Worm (Caenorhabditis elegans) whole organism, L4 larva: Measurements from ENCODE around the gene hlb-1.

Experiments
- F26F4.8 ChIP-seq: fragments of 200-800 bp; sonication (Bioruptor generic); conservative IDR thresholded peaks from 2 replicates; pipeline ENCODE4 v1.3.6; 2022; ENCODE audit warnings: missing genetic modification characterization, missing compliant biosample characterization
- R02D3.7 ChIP-seq: fragments of 150-350 bp; sonication (generic microtip); optimal IDR thresholded peaks from 3 replicates; lab custom pipeline; 2014; ENCODE audit warnings: missing biosample characterization, missing genetic modification characterization
- Y48G9A.11 ChIP-seq: fragments of 200-800 bp; sonication (Bioruptor generic); IDR thresholded peaks from 2 replicates; pipeline ENCODE4 v1.3.6; 2022; ENCODE audit warnings: missing genetic modification reagents, missing genetic modification characterization, missing compliant biosample characterization
- Y5F2A.4 ChIP-seq: fragments of 200-800 bp; sonication (Bioruptor generic); optimal IDR thresholded peaks from 2 replicates; lab custom pipeline; 2018; ENCODE audit warnings: mild to moderate bottlenecking, missing genetic modification characterization, missing compliant biosample characterization
- Y75B8A.6 ChIP-seq: fragments of 200-800 bp; sonication (Bioruptor generic); IDR thresholded peaks from 2 replicates; pipeline ENCODE4 v1.3.6; 2022; ENCODE audit warnings: missing genetic modification reagents, missing genetic modification characterization, missing compliant biosample characterization
- ZK546.5 ChIP-seq, 2 experiments: sonication (generic microtip); optimal IDR thresholded peaks; 2 replicates each; lab custom pipeline; 2017; ENCODE audit warnings: missing biosample characterization in 2 of 2, missing genetic modification characterization in 2 of 2
- aha-1 ChIP-seq: fragments of 150-350 bp; peaks from one replicate; lab custom pipeline; 2014; ENCODE audit warnings: missing biosample characterization, missing genetic modification characterization
- ama-1 ChIP-seq: fragments of 150-350 bp; optimal IDR thresholded peaks from 2 replicates; lab custom pipeline; 2014; ENCODE audit warnings: inconsistent platforms, mixed read lengths
- ceh-44 ChIP-seq: fragments of 200-800 bp; sonication (Bioruptor generic); IDR thresholded peaks from 2 replicates; pipeline ENCODE4 v1.3.6; 2022; ENCODE audit warnings: missing genetic modification reagents, missing genetic modification characterization, missing compliant biosample characterization
- ces-1 ChIP-seq: fragments of 150-350 bp; sonication (generic microtip); optimal IDR thresholded peaks from 4 replicates; lab custom pipeline; 2014; ENCODE audit warnings: missing biosample characterization, missing genetic modification reagents, missing genetic modification characterization
- ctbp-1 ChIP-seq: fragments of 200-800 bp; sonication (Bioruptor generic); IDR thresholded peaks from 2 replicates; pipeline ENCODE4 v1.3.6; 2022; ENCODE audit warnings: missing genetic modification reagents, missing genetic modification characterization, missing compliant biosample characterization
- daf-19 ChIP-seq: fragments of 200-800 bp; sonication (Bioruptor generic); conservative IDR thresholded peaks from 2 replicates; pipeline ENCODE4 v1.3.6; 2022; ENCODE audit warnings: missing genetic modification characterization, missing compliant biosample characterization
- dmd-6 ChIP-seq: fragments of 200-800 bp; sonication (Bioruptor generic); IDR thresholded peaks from 2 replicates; pipeline ENCODE4 v1.3.6; 2022; ENCODE audit warnings: missing genetic modification reagents, missing genetic modification characterization, missing compliant biosample characterization
- dmd-8 ChIP-seq: fragments of 200-800 bp; sonication (Bioruptor generic); IDR thresholded peaks from 2 replicates; pipeline ENCODE4 v1.3.6; 2022; ENCODE audit warnings: missing genetic modification characterization, missing compliant biosample characterization
- dpl-1 ChIP-seq: fragments of 150-350 bp; optimal IDR thresholded peaks from 2 replicates; lab custom pipeline; 2014; ENCODE audit warnings: missing biosample characterization, missing genetic modification reagents, missing genetic modification characterization
- egl-43 ChIP-seq: fragments of 200-800 bp; sonication (Bioruptor generic); IDR thresholded peaks from 2 replicates; pipeline ENCODE4 v1.3.6; 2022; ENCODE audit warnings: missing genetic modification reagents, missing genetic modification characterization, missing compliant biosample characterization
- fos-1 ChIP-seq: fragments of 150-350 bp; optimal IDR thresholded peaks from 2 replicates; lab custom pipeline; 2014; ENCODE audit warnings: missing biosample characterization, missing genetic modification characterization
- gei-8 ChIP-seq: fragments of 200-800 bp; sonication (Bioruptor generic); optimal IDR thresholded peaks from 2 replicates; lab custom pipeline; 2018; ENCODE audit warnings: mild to moderate bottlenecking, missing genetic modification characterization, missing compliant biosample characterization
- hif-1 ChIP-seq, 2 experiments: sonication (generic microtip); optimal IDR thresholded peaks; 2 replicates each; lab custom pipeline; 2016 to 2017; ENCODE audit warnings: missing compliant biosample characterization in 2 of 2, missing genetic modification characterization in 2 of 2, missing genetic modification reagents in 2 of 2, missing genotype in 2 of 2, mild to moderate bottlenecking in 1 of 2
- hlh-11 ChIP-seq: fragments of 200-800 bp; sonication (Bioruptor generic); optimal IDR thresholded peaks from 2 replicates; lab custom pipeline; 2018; ENCODE audit warnings: mild to moderate bottlenecking, missing genetic modification characterization, missing compliant biosample characterization
- hlh-30 ChIP-seq: sonication (generic microtip); optimal IDR thresholded peaks from 2 replicates; lab custom pipeline; 2017; ENCODE audit warnings: antibody characterized with exemption, mild to moderate bottlenecking, missing genetic modification characterization, missing compliant biosample characterization; ENCODE audit not compliant: insufficient read depth
- hmg-1.1 ChIP-seq: fragments of 200-800 bp; sonication (Bioruptor generic); IDR thresholded peaks from 2 replicates; pipeline ENCODE4 v1.3.6; 2022; ENCODE audit warnings: missing genetic modification reagents, missing genetic modification characterization, missing compliant biosample characterization
- jun-1 ChIP-seq: fragments of 150-350 bp; optimal IDR thresholded peaks from 2 replicates; lab custom pipeline; 2014; ENCODE audit warnings: missing biosample characterization, missing genetic modification reagents, missing genetic modification characterization
- lin-1 ChIP-seq: fragments of 200-800 bp; sonication (Bioruptor generic); IDR thresholded peaks from 2 replicates; pipeline ENCODE4 v1.3.6; 2022; ENCODE audit warnings: missing genetic modification reagents, missing genetic modification characterization, missing compliant biosample characterization
- lin-15B ChIP-seq: fragments of 150-350 bp; sonication (generic microtip); optimal IDR thresholded peaks from 3 replicates; lab custom pipeline; 2014; ENCODE audit warnings: missing biosample characterization, missing genetic modification characterization
- lin-29 ChIP-seq: fragments of 200-800 bp; sonication (Bioruptor generic); IDR thresholded peaks from 2 replicates; pipeline ENCODE4 v1.3.6; 2022; ENCODE audit warnings: missing genetic modification reagents, missing genetic modification characterization, missing compliant biosample characterization
- madf-9 ChIP-seq: fragments of 200-800 bp; sonication (Bioruptor generic); conservative IDR thresholded peaks from 2 replicates; pipeline ENCODE4 v1.3.6; 2022; ENCODE audit warnings: missing genetic modification reagents, missing genetic modification characterization, missing compliant biosample characterization
- mdl-1 ChIP-seq, 2 experiments: fragments of 150-350 bp in 1 of 2; sonication (generic microtip) in 1 of 2; optimal IDR thresholded peaks; 2 replicates each; lab custom pipeline; 2014 to 2017; ENCODE audit warnings: missing biosample characterization in 2 of 2, missing genetic modification characterization in 2 of 2
- mdt-29 ChIP-seq: fragments of 200-800 bp; sonication (Bioruptor generic); IDR thresholded peaks from 2 replicates; pipeline ENCODE4 v1.3.6; 2022; ENCODE audit warnings: missing genetic modification reagents, missing genetic modification characterization, missing compliant biosample characterization
- mxl-3 ChIP-seq: fragments of 200-800 bp; sonication (Bioruptor generic); optimal IDR thresholded peaks from 2 replicates; lab custom pipeline; 2018; ENCODE audit warnings: mild to moderate bottlenecking, missing genetic modification characterization, missing compliant biosample characterization
- nhr-102 ChIP-seq: sonication (generic microtip); optimal IDR thresholded peaks from 2 replicates; lab custom pipeline; 2016; ENCODE audit warnings: mild to moderate bottlenecking, missing genetic modification characterization, moderate library complexity, missing compliant biosample characterization
- nhr-28 ChIP-seq: fragments of 150-350 bp; optimal IDR thresholded peaks from 2 replicates; lab custom pipeline; 2014; ENCODE audit warnings: missing biosample characterization, missing genetic modification characterization
- nhr-41 ChIP-seq: fragments of 200-800 bp; sonication (Bioruptor generic); IDR thresholded peaks from 2 replicates; pipeline ENCODE4 v1.3.6; 2022; ENCODE audit warnings: missing genetic modification reagents, missing genetic modification characterization, missing compliant biosample characterization
- nhr-6 ChIP-seq: fragments of 150-350 bp; optimal IDR thresholded peaks from 2 replicates; lab custom pipeline; 2014; ENCODE audit warnings: missing biosample characterization, missing genetic modification characterization
- nhr-76 ChIP-seq: fragments of 150-350 bp; optimal IDR thresholded peaks from 2 replicates; lab custom pipeline; 2014; ENCODE audit warnings: missing biosample characterization, missing genetic modification characterization
- nhr-77 ChIP-seq: fragments of 150-350 bp; optimal IDR thresholded peaks from 2 replicates; lab custom pipeline; 2014; ENCODE audit warnings: missing biosample characterization, missing genetic modification characterization
- saeg-2 ChIP-seq: fragments of 200-800 bp; sonication (Bioruptor generic); IDR thresholded peaks from 2 replicates; pipeline ENCODE4 v1.3.6; 2022; ENCODE audit warnings: missing genetic modification reagents, missing genetic modification characterization, missing compliant biosample characterization
- spr-3 ChIP-seq: fragments of 200-800 bp; sonication (Bioruptor generic); optimal IDR thresholded peaks from 2 replicates; lab custom pipeline; 2018; ENCODE audit warnings: mild to moderate bottlenecking, missing genetic modification characterization, missing compliant biosample characterization
- tra-1 ChIP-seq: fragments of 200-800 bp; sonication (Bioruptor generic); IDR thresholded peaks from 2 replicates; pipeline ENCODE4 v1.3.6; 2022; ENCODE audit warnings: missing genetic modification reagents, missing genetic modification characterization, missing compliant biosample characterization
- unc-62 ChIP-seq, 3 experiments: fragments of 150-350 bp in 1 of 3; sonication (generic microtip); optimal IDR thresholded peaks in 2 of 3; peaks in 1 of 3; 1 replicate in 1 of 3; 2 replicates in 2 of 3; lab custom pipeline; 2014 to 2017; ENCODE audit warnings: missing biosample characterization in 3 of 3, missing genetic modification characterization in 3 of 3, missing genetic modification reagents in 3 of 3, missing genotype in 1 of 3
- zfp-3 ChIP-seq: fragments of 200-800 bp; sonication (Bioruptor generic); conservative IDR thresholded peaks from 2 replicates; pipeline ENCODE4 v1.3.6; 2022; ENCODE audit warnings: missing genetic modification reagents, missing genetic modification characterization, missing compliant biosample characterization
- zip-2 ChIP-seq: fragments of 150-350 bp; optimal IDR thresholded peaks from 2 replicates; lab custom pipeline; 2014; ENCODE audit warnings: missing biosample characterization, missing genetic modification characterization

hlb-1 gene

ce11 chrX:13882639-13883038 is at the start of gene hlb-1:
Gene hlb-1, minus strand, starts transcription at chrX:13882739.
- TF ChIP-seq spr-3 (GFP tag; lab: Kevin White, UChicago) (no peak), unc-62 (GFP tag; optimal IDR thresholded peaks at IDR 0.05 in 1 of 2; lab: Kevin White, UChicago) (peak in 1 of 2 experiments; percentile 3), unc-62 (tag; optimal IDR thresholded peaks at IDR 0.05; lab: Kevin White, UChicago) (no peak)
- TF ChIP-seq, all 104 proteins: peak for 1

- TF ChIP-seq lin-1 (GFP tag; lab: Robert Waterston, UW) (no peak), dmd-6 (no peak), dpl-1 (GFP tag; lab: Kevin White, UChicago) (no peak), daf-19 (GFP tag; lab: Robert Waterston, UW) (no peak), Y48G9A.11 (no peak), madf-9 (GFP tag; lab: Robert Waterston, UW) (no peak), nhr-41 (GFP tag; lab: Robert Waterston, UW) (no peak), zip-2 (tag; lab: Kevin White, UChicago) (no peak), tra-1 (no peak), lin-15B (tag; lab: Kevin White, UChicago) (no peak), ZK546.5 (tag; optimal IDR thresholded peaks at IDR 0.05; lab: Kevin White, UChicago) (no peak), lin-29 (GFP tag; lab: Robert Waterston, UW) (no peak), jun-1 (no peak), mdt-29 (GFP tag; lab: Robert Waterston, UW) (no peak), zfp-3 (GFP tag; lab: Robert Waterston, UW) (no peak)
Observed at ce11 chrX:13929534-13929933, 47.0 kb upstream of the hlb-1 start, which contains the start of gene meg-1. Gene meg-1, minus strand, starts transcription at chrX:13929634.

ce11 chrX:13928532-13928931 is 46.0 kb upstream of the hlb-1 start:
- TF ChIP-seq hlh-30 (tag; lab: Kevin White, UChicago): no peak

- TF ChIP-seq hlh-30 (tag; lab: Kevin White, UChicago): no peak
- TF ChIP-seq R02D3.7 (tag; lab: Kevin White, UChicago): no peak
- TF ChIP-seq ceh-44 (GFP tag; lab: Robert Waterston, UW): no peak
- no peak for TF ChIP-seq Y5F2A.4
- TF ChIP-seq ces-1: no peak
- no peak for TF ChIP-seq ctbp-1 (GFP tag; lab: Robert Waterston, UW)
- TF ChIP-seq fos-1 (tag; lab: Kevin White, UChicago): no peak
- no peak for TF ChIP-seq saeg-2 (GFP tag; lab: Robert Waterston, UW)
- no peak for TF ChIP-seq F26F4.8 (GFP tag; lab: Robert Waterston, UW)
- no peak for TF ChIP-seq nhr-76
Observed at ce11 chrX:13926029-13926428, 43.5 kb upstream of the hlb-1 start, which contains the start of gene meg-2. Gene meg-2, minus strand, starts transcription at chrX:13926129.

ce11 chrX:13920374-13920986 is 37.9 kb upstream of the hlb-1 start:
- TF ChIP-seq lin-1 (GFP tag; lab: Robert Waterston, UW) (no peak), nhr-28 (tag; lab: Kevin White, UChicago) (peak; percentile 68), mdt-29 (GFP tag; lab: Robert Waterston, UW) (peak; percentile 62; the same call in 1 of the 2 replicates), unc-62 (GFP tag; optimal IDR thresholded peaks at IDR 0.05 in 1 of 2; lab: Kevin White, UChicago) (peak in 1 of 2 experiments; percentile 95), unc-62 (tag; optimal IDR thresholded peaks at IDR 0.05; lab: Kevin White, UChicago) (no peak), mdl-1 (tag; optimal IDR thresholded peaks at IDR 0.05; lab: Kevin White, UChicago) (peak in 1 of 2 experiments; percentile 25), nhr-102 (tag; lab: Kevin White, UChicago) (peak; percentile 5), ctbp-1 (GFP tag; lab: Robert Waterston, UW) (0 out of 2 replicates have a peak, but pooled peaks have one; percentile 44), ama-1 (lab: Kevin White, UChicago) (peak; percentile 9), hmg-1.1 (0 out of 2 replicates have a peak, but pooled peaks have one; percentile 34), hlh-30 (tag; lab: Kevin White, UChicago) (peak; percentile 35), hif-1 (tag; optimal IDR thresholded peaks at IDR 0.05; lab: Kevin White, UChicago) (peak in 1 of 2 experiments; percentile 8), nhr-77 (tag; lab: Kevin White, UChicago) (no peak), hlh-11 (tag; lab: Kevin White, UChicago) (peak; percentile 77), egl-43 (GFP tag; lab: Robert Waterston, UW) (no peak), aha-1 (tag; lab: Kevin White, UChicago) (peak; percentile 90), dmd-8 (no peak), mxl-3 (GFP tag; lab: Kevin White, UChicago) (peak; percentile 57), Y75B8A.6 (GFP tag; lab: Robert Waterston, UW) (0 out of 2 replicates have a peak, but pooled peaks have one; percentile 47), nhr-6 (tag; lab: Kevin White, UChicago) (no peak), gei-8 (GFP tag; lab: Kevin White, UChicago) (peak; percentile 10), R02D3.7 (tag; lab: Kevin White, UChicago) (no peak)
